Fruit fly (Drosophila melanogaster): Measurements from ENCODE around the gene CG14968.

- TF ChIP-seq gem (tag; optimal IDR thresholded peaks at IDR 0.05): no peak
- TF ChIP-seq CG11456 (GFP tag; IDR thresholded peaks at IDR 0.05): no peak
- TF ChIP-seq sens (GFP tag): peak; percentile 52
- TF ChIP-seq grau (tag; optimal IDR thresholded peaks at IDR 0.05): peak; percentile 34
- TF ChIP-seq bbx (GFP tag; IDR thresholded peaks at IDR 0.05; ENCODE audit: partially characterized antibody): no peak
- TF ChIP-seq CG16779 (GFP tag; IDR thresholded peaks at IDR 0.05): no peak
- no peak for TF ChIP-seq Deaf1 (tag; optimal IDR thresholded peaks at IDR 0.05)
- TF ChIP-seq bowl (GFP tag; IDR thresholded peaks at IDR 0.05): no peak
- TF ChIP-seq CG8290 (GFP tag; optimal IDR thresholded peaks at IDR 0.05): no peak
- TF ChIP-seq CG8290 (tag; optimal IDR thresholded peaks at IDR 0.05): no peak
- no peak for TF ChIP-seq ro (GFP tag; IDR thresholded peaks at IDR 0.05)
- TF ChIP-seq CkIIα-i1 (GFP tag; IDR thresholded peaks at IDR 0.05): no peak
- no peak for TF ChIP-seq lmd (GFP tag; IDR thresholded peaks at IDR 0.05)
Measured at dm6 chr3L:3338028-3338855, 35.3 kb upstream of the CG14968 start.

Data from whole organism, embryonic.